Fruit fly (Drosophila melanogaster): ENCODE measurements around the gene btsz.

btsz gene

DNA sequence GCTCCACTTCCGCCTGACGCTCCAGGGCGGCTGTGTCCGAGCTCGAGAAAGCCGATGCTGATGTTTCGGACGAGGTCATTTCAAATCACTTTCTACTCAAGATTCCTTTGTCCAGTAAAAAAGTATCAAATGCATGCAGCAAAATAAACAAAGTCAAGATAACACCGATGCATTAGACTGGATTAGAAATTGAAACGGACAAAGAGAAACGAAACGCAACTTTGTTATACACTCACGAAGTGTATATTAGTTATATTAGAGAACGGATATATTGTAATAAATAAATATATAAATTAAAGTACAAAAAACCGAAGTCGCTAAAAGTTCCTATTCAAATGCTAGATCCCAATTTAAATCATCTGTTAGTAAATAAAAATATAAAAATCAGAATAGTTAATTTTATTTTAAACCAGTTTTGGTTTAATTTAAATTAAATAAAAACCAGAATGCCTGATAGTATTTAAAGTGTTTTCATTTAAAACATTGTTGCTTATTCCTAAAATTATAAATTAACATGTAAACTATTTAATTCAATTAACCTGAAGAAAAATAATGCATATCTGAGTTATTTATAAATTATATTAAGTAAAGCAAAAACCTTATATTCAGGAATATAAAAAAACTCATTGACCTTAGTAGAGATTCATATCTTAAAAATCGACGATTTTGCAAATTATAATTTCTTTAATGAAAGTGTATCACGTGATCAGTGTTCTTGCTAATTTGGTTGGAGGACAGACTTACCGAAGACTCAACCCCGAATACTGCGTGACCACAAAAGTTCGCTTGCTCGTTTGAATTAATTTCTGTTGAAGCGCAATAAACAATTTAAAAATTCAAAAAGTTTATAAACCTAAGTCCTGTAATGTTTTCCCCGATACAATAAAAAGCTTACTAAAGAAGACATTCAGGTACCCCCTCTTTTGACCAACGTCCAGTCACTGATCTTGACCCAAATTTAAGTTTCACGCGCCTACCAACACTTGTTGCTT, 18.8 kb upstream of the btsz start, which contains the start of gene Dph2 (continued):
- TF ChIP-seq Mes4 (GFP tag; optimal IDR thresholded peaks at IDR 0.05), result no peak
- TF ChIP-seq psq (GFP tag; optimal IDR thresholded peaks at IDR 0.05), result no peak
- peak; percentile 44 for TF ChIP-seq Six4 (GFP tag; optimal IDR thresholded peaks at IDR 0.05)
- TF ChIP-seq ftz-f1 (GFP tag; optimal IDR thresholded peaks at IDR 0.05), result peak; percentile 92
- peak; percentile 21 for TF ChIP-seq zfh2 (GFP tag; optimal IDR thresholded peaks at IDR 0.05)
- peak; percentile 18 for TF ChIP-seq CG4282 (GFP tag; optimal IDR thresholded peaks at IDR 0.05)
- no peak for TF ChIP-seq Sry-β (GFP tag; optimal IDR thresholded peaks at IDR 0.05)
- TF ChIP-seq Myb (GFP tag; optimal IDR thresholded peaks at IDR 0.05), result peak; percentile 95
- peak; percentile 83 for TF ChIP-seq ttk (GFP tag; IDR thresholded peaks at IDR 0.05)
- TF ChIP-seq C15 (GFP tag; IDR thresholded peaks at IDR 0.05), result peak; percentile 79; the same call in 2 of the 3 replicates
- TF ChIP-seq CG3407 (GFP tag; optimal IDR thresholded peaks at IDR 0.05), result no peak
- TF ChIP-seq hbn (GFP tag; IDR thresholded peaks at IDR 0.05; ENCODE audit: partially characterized antibody), result no peak
- TF ChIP-seq CG12219 (GFP tag; optimal IDR thresholded peaks at IDR 0.05), result no peak
- no peak for TF ChIP-seq CG3065 (GFP tag; optimal IDR thresholded peaks at IDR 0.05)
- peak; percentile 100 for TF ChIP-seq Usf (GFP tag; optimal IDR thresholded peaks at IDR 0.05)
- TF ChIP-seq CG11560 (tag; IDR thresholded peaks at IDR 0.05), result peak; percentile 12; the same call in 2 of the 3 replicates
- no peak for TF ChIP-seq ac (GFP tag; optimal IDR thresholded peaks at IDR 0.05)
- TF ChIP-seq Meics (GFP tag; optimal IDR thresholded peaks at IDR 0.05), result peak; percentile 80
- peak; percentile 14 for TF ChIP-seq p53 (GFP tag; optimal IDR thresholded peaks at IDR 0.05)
- TF ChIP-seq mam (GFP tag; optimal IDR thresholded peaks at IDR 0.05), result peak; percentile 30
- peak; percentile 32 for TF ChIP-seq CG18764 (GFP tag; optimal IDR thresholded peaks at IDR 0.05)
- peak; percentile 91 for TF ChIP-seq Ets65A (GFP tag)
- TF ChIP-seq CG8089 (GFP tag; optimal IDR thresholded peaks at IDR 0.05), result no peak
- TF ChIP-seq Oaz (GFP tag; IDR thresholded peaks at IDR 0.05), result peak; percentile 66
- TF ChIP-seq CG5245 (GFP tag; optimal IDR thresholded peaks at IDR 0.05), result no peak
- TF ChIP-seq Dp (GFP tag; optimal IDR thresholded peaks at IDR 0.05), result peak; percentile 76
- peak in 1 of 2 experiments; percentile 87 for TF ChIP-seq Hr51 (GFP tag; optimal IDR thresholded peaks at IDR 0.05)
- TF ChIP-seq Ssrp (tag; optimal IDR thresholded peaks at IDR 0.05), result peak; percentile 79
- no peak for TF ChIP-seq CG5180 (GFP tag; optimal IDR thresholded peaks at IDR 0.05)
- peak; percentile 75 for TF ChIP-seq Drgx (GFP tag; IDR thresholded peaks at IDR 0.05)
- TF ChIP-seq unpg (GFP tag; optimal IDR thresholded peaks at IDR 0.05), result peak; percentile 82
- no peak for TF ChIP-seq CG7928 (GFP tag; optimal IDR thresholded peaks at IDR 0.05)
- no peak for TF ChIP-seq ash1 (GFP tag; optimal IDR thresholded peaks at IDR 0.05)
- TF ChIP-seq CG13296 (GFP tag; optimal IDR thresholded peaks at IDR 0.05), result peak; percentile 72
- TF ChIP-seq CG31441 (GFP tag; IDR thresholded peaks at IDR 0.05), result peak; percentile 86
- no peak for TF ChIP-seq CG13123 (GFP tag; optimal IDR thresholded peaks at IDR 0.05)
- TF ChIP-seq CG15073 (GFP tag; optimal IDR thresholded peaks at IDR 0.05), result no peak
- peak; percentile 47; the same call in 1 of the 2 replicates for TF ChIP-seq danr (GFP tag; IDR thresholded peaks at IDR 0.05)
- TF ChIP-seq crc (GFP tag; optimal IDR thresholded peaks at IDR 0.05), result no peak
- peak; percentile 55 for TF ChIP-seq CG33557 (GFP tag; optimal IDR thresholded peaks at IDR 0.05)
- peak; percentile 29 for TF ChIP-seq Atf-2 (GFP tag; optimal IDR thresholded peaks at IDR 0.05)
- TF ChIP-seq cwo (GFP tag; optimal IDR thresholded peaks at IDR 0.05), result peak; percentile 59
- no peak for TF ChIP-seq z (GFP tag; IDR thresholded peaks at IDR 0.05)
- TF ChIP-seq Rx (GFP tag; IDR thresholded peaks at IDR 0.05), result peak; percentile 45; the same call in 1 of the 2 replicates
- TF ChIP-seq CG6175 (GFP tag; IDR thresholded peaks at IDR 0.05), result 0 out of 3 replicates have a peak, but pooled peaks have one; percentile 42
- TF ChIP-seq repo (GFP tag; optimal IDR thresholded peaks at IDR 0.05), result peak; percentile 11
- no peak for TF ChIP-seq vnd (GFP tag; IDR thresholded peaks at IDR 0.05; ENCODE audit: partially characterized antibody)
- peak; percentile 44 for TF ChIP-seq Ravus (GFP tag; IDR thresholded peaks at IDR 0.05)
- no peak for TF ChIP-seq cg (GFP tag; optimal IDR thresholded peaks at IDR 0.05)
